Worm (Caenorhabditis elegans): ENCODE measurements around the gene xpo-1.

The xpo-1 gene

DNA sequence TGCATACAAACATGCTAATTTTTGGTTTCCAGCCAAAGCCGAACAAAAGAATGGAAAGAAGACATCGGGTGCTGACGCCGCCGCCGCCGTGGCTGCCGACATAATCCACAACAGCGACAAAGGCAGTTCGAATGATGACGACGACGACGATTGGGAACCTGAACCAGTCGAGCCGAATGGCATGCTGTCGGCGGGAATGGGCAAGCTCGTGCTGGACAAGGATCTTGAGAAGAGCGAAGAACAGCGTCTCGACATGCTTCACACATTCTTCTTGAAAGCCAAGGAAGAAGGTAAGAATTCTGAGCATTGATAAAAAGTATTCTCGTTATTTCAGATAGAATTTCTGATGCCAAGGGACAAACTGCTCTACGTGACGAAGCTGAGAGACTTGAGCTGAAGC lies 51.8 kb downstream of the xpo-1 start:
- TF ChIP-seq ham-2 (GFP tag; optimal IDR thresholded peaks at IDR 0.05): no peak
- no peak for TF ChIP-seq elt-1 (tag; optimal IDR thresholded peaks at IDR 0.05; ENCODE audit: borderline replicate concordance, insufficient read depth)
- TF ChIP-seq nhr-28 (tag; optimal IDR thresholded peaks at IDR 0.05): no peak
- no peak for TF ChIP-seq cnd-1 (tag; optimal IDR thresholded peaks at IDR 0.05)
- TF ChIP-seq drap-1 (GFP tag; optimal IDR thresholded peaks at IDR 0.05): no peak

DNA sequence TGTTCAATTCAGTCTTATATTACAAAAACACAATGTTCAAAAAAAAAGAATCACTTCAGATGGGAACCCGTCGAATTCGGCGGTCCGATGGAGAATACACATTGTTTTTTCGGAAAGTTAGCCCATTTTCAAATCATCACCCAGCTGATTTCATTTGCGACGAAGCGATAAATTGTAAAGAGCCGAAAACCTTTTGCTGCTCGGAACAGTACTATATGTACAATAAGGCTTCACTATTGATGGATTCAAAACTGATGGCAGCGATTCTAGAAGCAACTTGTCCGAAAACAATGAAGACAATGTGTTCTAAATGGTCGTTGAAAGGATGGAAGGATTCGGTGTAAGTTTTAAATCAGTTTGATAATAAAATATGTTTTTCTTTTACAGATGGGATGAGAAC lies 53.1 kb downstream of the xpo-1 start, which contains the start of gene C37C3.1:
C37C3.1 (plus strand) TSS at position 33 of the 400 bp plus-strand sequence.
- TF ChIP-seq sptf-1 (tag; optimal IDR thresholded peaks at IDR 0.05) (no peak), nhr-2 (tag; optimal IDR thresholded peaks at IDR 0.05) (no peak), M03D4.4 (tag; optimal IDR thresholded peaks at IDR 0.05) (no peak)

DNA sequence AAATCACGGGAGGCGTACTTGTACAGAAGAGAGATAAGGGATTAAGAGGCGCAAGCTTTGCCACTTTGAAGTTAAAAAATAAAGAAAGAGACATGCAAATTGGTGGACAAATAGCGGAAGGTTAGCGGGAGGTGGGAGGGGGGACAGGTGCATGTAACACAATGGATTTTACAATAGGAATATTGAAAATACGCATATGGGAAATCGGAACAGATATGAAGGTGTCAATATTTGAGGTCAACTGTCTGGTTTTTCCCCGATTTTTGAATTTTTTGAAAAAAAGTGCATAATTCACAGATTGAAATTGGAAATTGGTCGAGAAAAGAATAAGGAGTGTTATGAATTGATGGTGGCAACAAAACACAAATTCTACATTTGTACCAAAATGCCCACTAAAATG lies 56.9 kb downstream of the xpo-1 start, which contains the start of gene C37C3.17:
C37C3.17 (minus strand) TSS at position 101 of the 400 bp plus-strand sequence.
- TF ChIP-seq unc-120 (tag; optimal IDR thresholded peaks at IDR 0.05; ENCODE audit: poor library complexity, severe bottlenecking) (no peak), pha-4 (tag; optimal IDR thresholded peaks at IDR 0.05) (no peak), nhr-12 (tag; optimal IDR thresholded peaks at IDR 0.05) (no peak), lin-13 (tag; optimal IDR thresholded peaks at IDR 0.05) (no peak), flh-1 (GFP tag; optimal IDR thresholded peaks at IDR 0.05) (no peak), nhr-76 (tag; optimal IDR thresholded peaks at IDR 0.05) (no peak), tbx-8 (GFP tag; optimal IDR thresholded peaks at IDR 0.05) (no peak), ceh-39 (tag; optimal IDR thresholded peaks at IDR 0.05) (no peak), ceh-43 (GFP tag; optimal IDR thresholded peaks at IDR 0.05) (no peak), drap-1 (GFP tag; optimal IDR thresholded peaks at IDR 0.05) (no peak), bed-3 (GFP tag; optimal IDR thresholded peaks at IDR 0.05) (no peak), lin-32 (GFP tag; optimal IDR thresholded peaks at IDR 0.05) (no peak)

DNA sequence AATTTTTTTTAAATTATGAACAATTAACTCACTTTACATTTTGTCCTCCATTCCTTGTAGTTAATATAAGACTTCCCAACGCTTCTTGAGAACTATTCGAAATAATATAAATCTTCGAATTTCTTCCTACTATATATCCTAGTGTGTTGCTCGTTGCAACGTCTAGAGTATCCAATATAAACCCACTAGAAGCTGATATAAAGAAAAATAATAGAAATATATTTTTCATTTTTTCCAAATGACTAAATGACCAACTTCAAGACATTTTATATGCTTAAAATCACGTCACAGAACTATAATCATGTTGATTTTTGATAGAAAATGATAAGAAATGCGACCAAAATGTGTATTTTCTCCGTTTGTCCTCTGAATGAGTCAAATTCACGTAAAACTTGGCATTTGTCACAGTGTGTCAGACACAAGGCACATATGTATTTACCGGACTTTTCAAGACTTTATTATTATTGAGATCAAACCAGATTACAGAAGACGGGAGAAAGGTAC lies 58.2 kb downstream of the xpo-1 start, which contains the start of gene C37C3.10:
C37C3.10 (minus strand) TSS at position 51 of the 504 bp plus-strand sequence.
- TF ChIP-seq elt-3 (tag; optimal IDR thresholded peaks at IDR 0.05): no peak
- TF ChIP-seq ztf-11 (tag; optimal IDR thresholded peaks at IDR 0.05): no peak
- TF ChIP-seq lin-32 (GFP tag; optimal IDR thresholded peaks at IDR 0.05): no peak
- TF ChIP-seq unc-39 (tag; optimal IDR thresholded peaks at IDR 0.05): no peak
- TF ChIP-seq flh-1 (GFP tag; optimal IDR thresholded peaks at IDR 0.05): no peak
- no peak for TF ChIP-seq ham-2 (GFP tag; optimal IDR thresholded peaks at IDR 0.05)
- TF ChIP-seq nhr-76 (tag; optimal IDR thresholded peaks at IDR 0.05): no peak
- no peak for TF ChIP-seq elt-1 (tag; optimal IDR thresholded peaks at IDR 0.05; ENCODE audit: borderline replicate concordance, insufficient read depth)
